Worm (Caenorhabditis elegans) whole organism, L2 larva: ENCODE data around the gene F43C11.7.

ENCODE experiments used
- C34F6.9 ChIP-seq: fragments of 150-350 bp; optimal IDR thresholded peaks from 2 replicates; lab custom pipeline; 2014; ENCODE audit warnings: missing biosample characterization, missing genetic modification characterization
- F13H6.1 ChIP-seq: sonication (generic microtip); optimal IDR thresholded peaks from 2 replicates; lab custom pipeline; 2016; ENCODE audit warnings: missing genetic modification characterization, missing compliant biosample characterization
- R02D3.7 ChIP-seq: fragments of 150-350 bp; optimal IDR thresholded peaks from 2 replicates; lab custom pipeline; 2014; ENCODE audit warnings: missing biosample characterization, missing genetic modification characterization
- Y55F3AM.14 ChIP-seq: fragments of 200-800 bp; sonication (Bioruptor generic); optimal IDR thresholded peaks from 2 replicates; lab custom pipeline; 2018; ENCODE audit warnings: mild to moderate bottlenecking, missing genetic modification characterization, missing compliant biosample characterization
- ZK546.5 ChIP-seq: sonication (generic microtip); optimal IDR thresholded peaks from 2 replicates; lab custom pipeline; 2017; ENCODE audit warnings: missing biosample characterization, missing genetic modification characterization
- alr-1 ChIP-seq: fragments of 150-350 bp; optimal IDR thresholded peaks from 2 replicates; lab custom pipeline; 2014; ENCODE audit warnings: missing biosample characterization, missing genetic modification characterization
- ama-1 ChIP-seq: fragments of 150-350 bp; optimal IDR thresholded peaks from 2 replicates; lab custom pipeline; 2018; ENCODE audit warnings: inconsistent platforms
- blmp-1 ChIP-seq: sonication (generic microtip); optimal IDR thresholded peaks from 2 replicates; lab custom pipeline; 2017; ENCODE audit warnings: missing genetic modification characterization, mild to moderate bottlenecking, missing compliant biosample characterization, antibody characterized with exemption, moderate library complexity; ENCODE audit not compliant: insufficient read depth
- ceh-16 ChIP-seq: fragments of 150-350 bp; optimal IDR thresholded peaks from 2 replicates; lab custom pipeline; 2014; ENCODE audit warnings: missing biosample characterization, missing genetic modification characterization
- dmd-4 ChIP-seq: sonication (generic microtip); optimal IDR thresholded peaks from 2 replicates; lab custom pipeline; 2017; ENCODE audit warnings: missing biosample characterization, missing genetic modification characterization
- elt-1 ChIP-seq: fragments of 150-350 bp; optimal IDR thresholded peaks from 2 replicates; lab custom pipeline; 2014; ENCODE audit warnings: missing biosample characterization, missing genetic modification characterization
- elt-3 ChIP-seq: sonication (generic microtip); optimal IDR thresholded peaks from 2 replicates; lab custom pipeline; 2017; ENCODE audit warnings: missing biosample characterization, missing genetic modification characterization
- fos-1 ChIP-seq: fragments of 150-350 bp; optimal IDR thresholded peaks from 2 replicates; lab custom pipeline; 2014; ENCODE audit warnings: missing biosample characterization, missing genetic modification characterization
- gmeb-1 ChIP-seq: fragments of 150-350 bp; optimal IDR thresholded peaks from 2 replicates; lab custom pipeline; 2014; ENCODE audit warnings: missing biosample characterization, missing genetic modification characterization
- lin-11 ChIP-seq: fragments of 150-350 bp; sonication (generic microtip); optimal IDR thresholded peaks from 2 replicates; lab custom pipeline; 2014; ENCODE audit warnings: missing biosample characterization, missing genetic modification characterization, inconsistent platforms, mixed read lengths
- lin-13 ChIP-seq: fragments of 150-350 bp; optimal IDR thresholded peaks from 2 replicates; lab custom pipeline; 2014; ENCODE audit warnings: missing biosample characterization, missing genetic modification reagents, missing genetic modification characterization
- lin-39 ChIP-seq: fragments of 150-350 bp; optimal IDR thresholded peaks from 2 replicates; lab custom pipeline; 2014; ENCODE audit warnings: missing biosample characterization, missing genetic modification reagents, missing genetic modification characterization
- lsy-2 ChIP-seq, 2 experiments: fragments of 150-350 bp in 1 of 2; sonication (generic microtip) in 1 of 2; optimal IDR thresholded peaks; 2 replicates each; lab custom pipeline; 2014 to 2017; ENCODE audit warnings: missing biosample characterization in 2 of 2, missing genetic modification characterization in 2 of 2
- mab-5 ChIP-seq: fragments of 150-350 bp; optimal IDR thresholded peaks from 2 replicates; lab custom pipeline; 2014; ENCODE audit warnings: missing biosample characterization, missing genetic modification characterization
- mdl-1 ChIP-seq, 2 experiments: fragments of 150-350 bp in 1 of 2; sonication (generic microtip) in 1 of 2; optimal IDR thresholded peaks; 2 replicates each; lab custom pipeline; 2017; ENCODE audit warnings: missing biosample characterization in 2 of 2, missing genetic modification characterization in 2 of 2
- nhr-11 ChIP-seq: fragments of 150-350 bp; optimal IDR thresholded peaks from 2 replicates; lab custom pipeline; 2014; ENCODE audit warnings: missing biosample characterization, missing genetic modification characterization
- nhr-129 ChIP-seq: fragments of 150-350 bp; optimal IDR thresholded peaks from 2 replicates; lab custom pipeline; 2014; ENCODE audit warnings: missing biosample characterization, missing genetic modification characterization
- nhr-21 ChIP-seq: fragments of 150-350 bp; optimal IDR thresholded peaks from 2 replicates; lab custom pipeline; 2014; ENCODE audit warnings: missing biosample characterization, missing genetic modification characterization
- nhr-23 ChIP-seq: fragments of 150-350 bp; optimal IDR thresholded peaks from 2 replicates; lab custom pipeline; 2014; ENCODE audit warnings: missing biosample characterization, missing genetic modification reagents, missing genetic modification characterization
- nhr-25 ChIP-seq: fragments of 150-350 bp; sonication (generic microtip); optimal IDR thresholded peaks from 3 replicates; lab custom pipeline; 2014; ENCODE audit warnings: missing biosample characterization, missing genetic modification characterization
- nhr-77 ChIP-seq: fragments of 150-350 bp; optimal IDR thresholded peaks from 2 replicates; lab custom pipeline; 2014; ENCODE audit warnings: missing biosample characterization, missing genetic modification characterization
- peb-1 ChIP-seq: fragments of 150-350 bp; optimal IDR thresholded peaks from 2 replicates; lab custom pipeline; 2014; ENCODE audit warnings: missing biosample characterization, missing genetic modification characterization
- sem-4 ChIP-seq: fragments of 150-350 bp; optimal IDR thresholded peaks from 2 replicates; lab custom pipeline; 2014; ENCODE audit warnings: missing biosample characterization, missing genetic modification reagents, missing genetic modification characterization
- skn-1 ChIP-seq: sonication (generic microtip); optimal IDR thresholded peaks from 2 replicates; lab custom pipeline; 2017; ENCODE audit warnings: missing biosample characterization, missing genetic modification characterization
- sma-3 ChIP-seq: sonication (generic microtip); optimal IDR thresholded peaks from 2 replicates; lab custom pipeline; 2016; ENCODE audit warnings: missing genetic modification reagents, missing genetic modification characterization, missing compliant biosample characterization
- sma-9 ChIP-seq, 2 experiments: fragments of 150-350 bp in 1 of 2; sonication (generic microtip) in 1 of 2; optimal IDR thresholded peaks; 2 replicates each; lab custom pipeline; 2014 to 2016; ENCODE audit warnings: missing genetic modification characterization in 2 of 2, mild to moderate bottlenecking in 1 of 2, missing biosample characterization in 1 of 2, missing compliant biosample characterization in 1 of 2, missing genetic modification reagents in 1 of 2, moderate library complexity in 1 of 2
- snpc-4 ChIP-seq: fragments of 150-350 bp; optimal IDR thresholded peaks from 2 replicates; lab custom pipeline; 2014; ENCODE audit warnings: missing biosample characterization, missing genetic modification characterization
- unc-39 ChIP-seq: fragments of 150-350 bp; optimal IDR thresholded peaks from 2 replicates; lab custom pipeline; 2014; ENCODE audit warnings: missing biosample characterization, missing genetic modification characterization
- unc-62 ChIP-seq: fragments of 150-350 bp; optimal IDR thresholded peaks from 2 replicates; lab custom pipeline; 2014; ENCODE audit warnings: missing biosample characterization, missing genetic modification reagents, missing genetic modification characterization
- zag-1 ChIP-seq: fragments of 150-350 bp; optimal IDR thresholded peaks from 2 replicates; lab custom pipeline; 2014; ENCODE audit warnings: missing biosample characterization, missing genetic modification characterization
- ztf-1 ChIP-seq: fragments of 200-800 bp; sonication (Bioruptor generic); conservative IDR thresholded peaks from 2 replicates; pipeline ENCODE4 v1.3.6; 2022; ENCODE audit warnings: missing genetic modification characterization, missing compliant biosample characterization
- ztf-11 ChIP-seq: sonication (generic microtip); optimal IDR thresholded peaks from 2 replicates; lab custom pipeline; 2017; ENCODE audit warnings: missing biosample characterization, missing genetic modification characterization
- ztf-4 ChIP-seq: fragments of 150-350 bp; optimal IDR thresholded peaks from 2 replicates; lab custom pipeline; 2014; ENCODE audit warnings: missing biosample characterization, missing genetic modification characterization

The F43C11.7 gene

ce11 chrII:2300861-2301260, 34.8 kb upstream of the F43C11.7 start, which contains the start of gene B0281.5:
B0281.5 (minus strand) TSS chrII:2300961.
- TF ChIP-seq snpc-4 (tag; lab: Kevin White, UChicago) (no peak), unc-39 (tag; lab: Kevin White, UChicago) (no peak), sma-9 (GFP tag; optimal IDR thresholded peaks at IDR 0.05; lab: Kevin White, UChicago) (no peak), sma-9 (tag; optimal IDR thresholded peaks at IDR 0.05; lab: Kevin White, UChicago) (no peak), nhr-77 (tag; lab: Kevin White, UChicago) (no peak), mdl-1 (tag; optimal IDR thresholded peaks at IDR 0.05; lab: Kevin White, UChicago) (no peak), sma-3 (GFP tag; lab: Kevin White, UChicago) (no peak), ztf-4 (tag; lab: Kevin White, UChicago) (no peak)

DNA sequence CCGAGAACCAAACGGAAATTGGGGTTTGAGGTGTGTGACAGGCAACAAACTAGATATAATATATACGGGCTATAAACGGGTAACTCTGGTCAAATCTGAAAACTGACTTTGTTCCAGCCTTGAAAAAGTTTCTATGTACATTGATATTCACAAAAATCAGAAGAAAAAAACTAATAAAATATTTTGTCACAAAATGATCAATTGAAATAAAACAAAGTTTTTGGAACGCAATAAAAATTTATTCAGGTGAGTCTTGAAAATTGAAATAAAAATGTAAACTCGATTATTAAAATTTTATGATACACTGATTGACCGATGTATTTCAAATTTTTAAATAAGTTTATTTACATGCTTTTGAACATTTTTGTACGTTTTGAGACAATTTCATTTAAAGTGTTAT, 33.4 kb upstream of the F43C11.7 start, which contains the start of gene B0281.6:
Gene B0281.6 (minus strand): TSS at position 101 of the 400 bp plus-strand sequence.
- TF ChIP-seq F13H6.1 (tag; lab: Kevin White, UChicago) (no peak), alr-1 (tag; lab: Kevin White, UChicago) (no peak), sem-4 (no peak), nhr-21 (no peak), dmd-4 (tag; lab: Kevin White, UChicago) (no peak), ztf-11 (tag; lab: Kevin White, UChicago) (no peak), nhr-129 (tag; lab: Kevin White, UChicago) (no peak), unc-39 (tag; lab: Kevin White, UChicago) (no peak), elt-1 (tag; lab: Kevin White, UChicago) (no peak), snpc-4 (tag; lab: Kevin White, UChicago) (no peak), elt-3 (tag; lab: Kevin White, UChicago) (no peak), lin-39 (no peak), blmp-1 (tag; lab: Kevin White, UChicago) (no peak)

ce11 chrII:2304575-2304974, 31.1 kb upstream of the F43C11.7 start:
- TF ChIP-seq nhr-25 (tag; lab: Kevin White, UChicago): no peak
- no peak for TF ChIP-seq mdl-1 (tag; optimal IDR thresholded peaks at IDR 0.05; lab: Kevin White, UChicago)
- TF ChIP-seq ztf-1: no peak
- TF ChIP-seq Y55F3AM.14 (GFP tag; lab: Kevin White, UChicago): no peak
- no peak for TF ChIP-seq sma-3 (GFP tag; lab: Kevin White, UChicago)
- no peak for TF ChIP-seq mab-5
- no peak for TF ChIP-seq lin-39
- no peak for TF ChIP-seq sem-4
- no peak for TF ChIP-seq skn-1 (tag; lab: Kevin White, UChicago)
- TF ChIP-seq lin-11 (tag; lab: Kevin White, UChicago): no peak
- no peak for TF ChIP-seq nhr-77 (tag; lab: Kevin White, UChicago)
- TF ChIP-seq peb-1 (tag; lab: Kevin White, UChicago): no peak
- TF ChIP-seq ama-1 (lab: Kevin White, UChicago): no peak
- TF ChIP-seq elt-1 (tag; lab: Kevin White, UChicago): no peak
- no peak for TF ChIP-seq sma-9 (GFP tag; optimal IDR thresholded peaks at IDR 0.05; lab: Kevin White, UChicago)
- TF ChIP-seq sma-9 (tag; optimal IDR thresholded peaks at IDR 0.05; lab: Kevin White, UChicago): no peak
- TF ChIP-seq R02D3.7 (tag; lab: Kevin White, UChicago): no peak
- TF ChIP-seq snpc-4 (tag; lab: Kevin White, UChicago): no peak
- TF ChIP-seq nhr-11: no peak
- TF ChIP-seq nhr-21: no peak
- TF ChIP-seq, all 48 proteins: peak for 0

DNA sequence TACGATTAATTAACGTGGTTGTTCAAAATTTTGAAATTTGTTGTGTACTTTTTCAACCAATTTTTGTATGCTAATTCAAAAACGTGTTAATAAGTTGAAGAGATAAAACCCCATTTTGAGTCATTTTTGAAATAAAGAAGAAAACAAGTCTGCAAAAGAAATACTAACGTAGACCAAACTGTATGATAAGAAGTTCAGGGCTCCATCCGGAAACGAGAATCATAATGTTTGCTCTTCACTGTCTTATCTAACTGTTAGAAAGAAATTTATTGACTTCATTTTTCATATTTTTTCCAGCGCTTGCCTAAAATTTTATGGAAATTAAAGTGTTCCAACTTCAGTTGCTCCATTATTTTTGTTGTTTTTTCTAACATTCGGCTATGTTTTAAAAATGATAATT, 30.2 kb upstream of the F43C11.7 start:
- TF ChIP-seq C34F6.9 (no peak), peb-1 (tag; lab: Kevin White, UChicago) (no peak), fos-1 (tag; lab: Kevin White, UChicago) (peak; percentile 62), lin-13 (GFP tag; lab: Kevin White, UChicago) (no peak), nhr-25 (tag; lab: Kevin White, UChicago) (no peak), ztf-1 (no peak), zag-1 (tag; lab: Kevin White, UChicago) (no peak)

DNA sequence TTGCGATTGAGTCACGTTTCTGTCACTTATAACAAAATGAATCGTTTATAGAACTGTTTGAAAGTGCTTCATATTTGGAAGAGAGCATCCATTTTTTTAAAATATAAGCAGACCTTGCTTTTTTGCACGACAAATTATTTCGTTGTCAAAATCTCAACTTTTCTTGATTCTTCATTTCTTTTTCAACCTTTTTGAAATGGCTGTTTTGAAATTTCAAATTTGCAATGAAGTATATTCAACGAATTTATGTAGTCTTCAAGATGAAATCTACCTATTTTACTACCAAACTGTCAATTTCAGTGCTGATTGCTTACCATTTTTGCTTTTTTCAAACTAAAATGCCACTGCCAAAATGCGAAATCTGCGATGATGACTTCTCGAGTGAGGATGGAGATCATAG, 29.0 kb upstream of the F43C11.7 start, which contains the start of gene B0281.3:
Gene B0281.3 (plus strand): TSS at position 301 of the 400 bp plus-strand sequence.
- no peak for TF ChIP-seq unc-62 (GFP tag; lab: Kevin White, UChicago)
- TF ChIP-seq lsy-2 (tag; optimal IDR thresholded peaks at IDR 0.05; lab: Kevin White, UChicago): no peak
- no peak for TF ChIP-seq ama-1 (lab: Kevin White, UChicago)
- TF ChIP-seq ceh-16 (tag; lab: Kevin White, UChicago): no peak
- TF ChIP-seq gmeb-1 (tag; lab: Kevin White, UChicago): no peak
- TF ChIP-seq C34F6.9: no peak
- TF ChIP-seq nhr-23 (tag; lab: Kevin White, UChicago): no peak
- no peak for TF ChIP-seq zag-1 (tag; lab: Kevin White, UChicago)
- TF ChIP-seq fos-1 (tag; lab: Kevin White, UChicago): no peak
- no peak for TF ChIP-seq lin-13 (GFP tag; lab: Kevin White, UChicago)
- no peak for TF ChIP-seq mab-5
- TF ChIP-seq ZK546.5: no peak
- TF ChIP-seq R02D3.7 (tag; lab: Kevin White, UChicago): no peak
- no peak for TF ChIP-seq alr-1 (tag; lab: Kevin White, UChicago)
